Fruit fly (Drosophila melanogaster): ENCODE measurements around the gene crp.
A peak's percentile ranks its signal among the peaks of the same experiment; 100 is the strongest.

The crp gene

DNA sequence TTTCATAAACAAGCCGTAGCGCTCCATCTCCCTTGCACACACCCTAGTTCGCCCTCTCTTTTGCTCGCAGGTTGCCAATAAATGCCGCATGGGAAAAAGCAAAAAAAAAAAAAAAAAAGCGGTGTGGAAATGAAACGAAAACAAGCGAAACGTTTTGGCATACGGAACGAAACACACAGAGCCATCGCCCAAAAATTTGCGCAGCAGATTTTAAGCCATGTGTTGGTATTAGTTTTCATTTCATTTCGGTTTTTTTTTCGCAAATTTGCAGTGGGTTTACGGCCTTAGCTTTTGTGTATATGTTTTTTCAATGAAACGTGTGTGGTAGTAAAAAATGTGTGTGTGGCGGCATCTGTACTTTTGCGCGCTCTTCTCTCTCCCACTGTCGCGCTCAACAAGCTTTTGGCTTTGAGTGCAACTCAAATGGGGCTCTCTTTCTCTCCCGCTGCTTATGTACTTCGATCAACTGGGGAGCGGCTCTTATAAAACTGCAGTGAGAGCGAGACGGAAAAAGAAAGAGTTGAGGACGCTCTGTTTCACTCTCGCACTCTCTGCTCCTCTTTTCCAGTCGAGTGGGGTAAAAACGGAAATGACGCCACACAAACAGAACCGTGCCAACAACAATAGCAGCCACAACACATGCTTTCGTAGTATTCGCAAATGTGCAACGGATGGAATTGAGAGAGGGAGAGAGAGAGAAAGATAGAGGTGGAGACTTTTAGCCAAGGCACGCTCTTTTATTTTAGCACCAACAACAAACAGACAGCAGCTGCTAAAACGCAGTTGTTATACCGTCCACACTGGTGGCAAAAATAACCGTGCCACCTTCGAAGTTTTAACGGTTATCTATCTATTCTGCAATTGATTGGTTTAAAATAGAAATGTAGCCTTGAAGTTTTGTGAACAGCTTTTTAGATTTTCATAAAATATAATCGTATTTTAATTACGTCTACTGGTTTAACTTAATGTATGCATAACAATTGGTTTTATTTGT, 2.9 kb downstream of the crp start (continued):
- TF ChIP-seq her (GFP tag; optimal IDR thresholded peaks at IDR 0.05) (no peak), CG4424 (GFP tag; optimal IDR thresholded peaks at IDR 0.05) (peak; percentile 39), CG15011 (GFP tag; optimal IDR thresholded peaks at IDR 0.05) (no peak), lilli (GFP tag; optimal IDR thresholded peaks at IDR 0.05) (peak; percentile 64), CG11695 (GFP tag; IDR thresholded peaks at IDR 0.05) (no peak), btn (GFP tag; optimal IDR thresholded peaks at IDR 0.05) (no peak), disco-r (GFP tag; optimal IDR thresholded peaks at IDR 0.05) (peak; percentile 47), CG7839 (tag; optimal IDR thresholded peaks at IDR 0.05) (peak; percentile 59), Spps (tag; optimal IDR thresholded peaks at IDR 0.05) (no peak), Aef1 (GFP tag; IDR thresholded peaks at IDR 0.05) (no peak), onecut (GFP tag; IDR thresholded peaks at IDR 0.05) (peak; percentile 42), crp (GFP tag; optimal IDR thresholded peaks at IDR 0.05) (peak in 1 of 2 experiments; percentile 56), Abd-B (GFP tag; optimal IDR thresholded peaks at IDR 0.05) (peak; percentile 23), CG15696 (tag; optimal IDR thresholded peaks at IDR 0.05) (no peak), HLH54F (GFP tag; optimal IDR thresholded peaks at IDR 0.05) (peak; percentile 48), odd (GFP tag; optimal IDR thresholded peaks at IDR 0.05) (peak; percentile 56), tll (GFP tag; optimal IDR thresholded peaks at IDR 0.05) (no peak), Sry-δ (GFP tag; optimal IDR thresholded peaks at IDR 0.05) (peak; percentile 17), CG18599 (GFP tag; optimal IDR thresholded peaks at IDR 0.05) (peak; percentile 77), CG12155 (GFP tag; optimal IDR thresholded peaks at IDR 0.05) (peak; percentile 34), shn (GFP tag; optimal IDR thresholded peaks at IDR 0.05) (no peak), chinmo (GFP tag; IDR thresholded peaks at IDR 0.05; ENCODE audit: partially characterized antibody) (no peak), CG8359 (GFP tag; optimal IDR thresholded peaks at IDR 0.05; ENCODE audit: borderline replicate concordance) (no peak), nau (GFP tag; optimal IDR thresholded peaks at IDR 0.05) (peak; percentile 51), Bdp1 (GFP tag; optimal IDR thresholded peaks at IDR 0.05) (no peak), CG11723 (GFP tag; optimal IDR thresholded peaks at IDR 0.05) (no peak), unc-4 (GFP tag; IDR thresholded peaks at IDR 0.05; ENCODE audit: partially characterized antibody) (no peak), zfh2 (GFP tag; optimal IDR thresholded peaks at IDR 0.05) (peak; percentile 56), Dbx (GFP tag; IDR thresholded peaks at IDR 0.05) (no peak), CG1024 (GFP tag; IDR thresholded peaks at IDR 0.05) (no peak), CG10543 (GFP tag; optimal IDR thresholded peaks at IDR 0.05) (peak; percentile 36), CG3065 (GFP tag; optimal IDR thresholded peaks at IDR 0.05) (no peak), HLH4C (GFP tag; IDR thresholded peaks at IDR 0.05; ENCODE audit: partially characterized antibody) (no peak), CG6765 (GFP tag; optimal IDR thresholded peaks at IDR 0.05) (peak; percentile 56), hb (GFP tag; IDR thresholded peaks at IDR 0.05; ENCODE audit: partially characterized antibody) (no peak), pita (GFP tag; optimal IDR thresholded peaks at IDR 0.05) (no peak), CG18262 (tag; optimal IDR thresholded peaks at IDR 0.05) (peak; percentile 27), klu (GFP tag; IDR thresholded peaks at IDR 0.05) (no peak), CG2116 (GFP tag; optimal IDR thresholded peaks at IDR 0.05) (peak; percentile 20), br (optimal IDR thresholded peaks at IDR 0.05) (no peak), CG12104 (GFP tag; optimal IDR thresholded peaks at IDR 0.05) (peak; percentile 0), CG8944 (GFP tag; optimal IDR thresholded peaks at IDR 0.05) (no peak), Trl (optimal IDR thresholded peaks at IDR 0.05) (peak; percentile 94 to 99), Trl (GFP tag; optimal IDR thresholded peaks at IDR 0.05) (peak; percentile 13), CG9797 (GFP tag; optimal IDR thresholded peaks at IDR 0.05) (no peak), HHEX (GFP tag; optimal IDR thresholded peaks at IDR 0.05) (peak; percentile 62), CG4617 (GFP tag; optimal IDR thresholded peaks at IDR 0.05; ENCODE audit: borderline replicate concordance) (no peak), NC2α (GFP tag; optimal IDR thresholded peaks at IDR 0.05) (no peak)

All from whole organism, embryonic.